Worm (Caenorhabditis elegans): ENCODE data around the gene Y39G8B.1.
"Not testable (repeated sequence)": the region's sequence is repeated elsewhere in the genome, so short reads cannot be mapped to it uniquely, and the experiment has no call there.

DNA sequence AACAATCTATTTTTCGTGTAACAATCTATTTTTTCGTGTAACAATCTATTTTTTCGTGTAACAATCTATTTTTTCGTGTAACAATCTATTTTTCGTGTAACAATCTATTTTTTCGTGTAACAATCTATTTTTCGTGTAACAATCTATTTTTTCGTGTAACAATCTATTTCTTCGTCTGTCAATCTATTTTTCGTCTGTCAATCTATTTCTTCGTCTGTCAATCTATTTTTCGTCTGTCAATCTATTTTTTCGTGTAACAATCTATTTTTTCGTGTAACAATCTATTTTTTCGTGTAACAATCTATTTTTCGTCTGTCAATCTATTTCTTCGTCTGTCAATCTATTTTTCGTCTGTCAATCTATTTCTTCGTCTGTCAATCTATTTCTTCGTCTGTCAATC is 12.4 kb upstream of the Y39G8B.1 start:
- TF ChIP-seq sptf-1 (tag; optimal IDR thresholded peaks at IDR 0.05) = peak; percentile 55
- TF ChIP-seq blmp-1 (tag; optimal IDR thresholded peaks at IDR 0.05); nhr-28 (tag; optimal IDR thresholded peaks at IDR 0.05); unc-62 (GFP tag; optimal IDR thresholded peaks at IDR 0.05); nhr-12 (tag; optimal IDR thresholded peaks at IDR 0.05); lsy-2 (tag; optimal IDR thresholded peaks at IDR 0.05); nhr-76 (tag; optimal IDR thresholded peaks at IDR 0.05): not testable (repeated sequence)
- TF ChIP-seq tbx-8 (GFP tag; optimal IDR thresholded peaks at IDR 0.05) = peak; percentile 35

Measured in whole organism, mixed stage, embryonic.